Fruit fly (Drosophila melanogaster) whole organism, embryonic: ENCODE results near the gene TfIIA-S.

Experiments used
- Aef1 ChIP-seq: fragments of 200-800 bp; sonication (Bioruptor generic); IDR thresholded peaks from 3 replicates; pipeline ENCODE4 v1.3.6; 2022; ENCODE audit warnings: missing biosample characterization, missing genetic modification characterization
- B-H1 ChIP-seq: fragments of 200-800 bp; sonication (Bioruptor generic); IDR thresholded peaks from 3 replicates; pipeline ENCODE4 v1.3.6; 2022; ENCODE audit warnings: missing biosample characterization, missing genetic modification characterization
- Blimp-1 ChIP-seq: fragments of 200-800 bp; sonication (Bioruptor generic); optimal IDR thresholded peaks from 3 replicates; lab custom pipeline; 2018; ENCODE audit warnings: missing biosample characterization, missing genetic modification characterization, mild to moderate bottlenecking, moderate library complexity, missing genetic modification reagents
- CG10979 ChIP-seq: fragments of 200-800 bp; sonication (Bioruptor generic); optimal IDR thresholded peaks from 2 replicates; lab custom pipeline; 2018; ENCODE audit warnings: missing biosample characterization, mild to moderate bottlenecking, missing genetic modification characterization, moderate library complexity
- CG11560 ChIP-seq: fragments of 200-800 bp; sonication (Bioruptor generic); IDR thresholded peaks from 3 replicates; pipeline ENCODE4 v1.3.6; 2022; ENCODE audit warnings: missing biosample characterization, missing genetic modification characterization
- CG1233 ChIP-seq: fragments of 200-800 bp; sonication (Bioruptor generic); optimal IDR thresholded peaks from 4 replicates; lab custom pipeline; 2018; ENCODE audit warnings: missing biosample characterization, mild to moderate bottlenecking, missing genetic modification characterization
- CG12744 ChIP-seq: fragments of 200-800 bp; sonication (Bioruptor generic); optimal IDR thresholded peaks from 2 replicates; lab custom pipeline; 2016; ENCODE audit warnings: missing biosample characterization, missing genetic modification characterization
- CG13123 ChIP-seq: fragments of 200-800 bp; sonication (Bioruptor generic); optimal IDR thresholded peaks from 2 replicates; lab custom pipeline; 2016; ENCODE audit warnings: missing biosample characterization, missing genetic modification characterization
- CG13894 ChIP-seq: fragments of 200-800 bp; sonication (Bioruptor generic); optimal IDR thresholded peaks from 3 replicates; lab custom pipeline; 2018; ENCODE audit warnings: missing biosample characterization, mild to moderate bottlenecking, missing genetic modification characterization, moderate library complexity
- CG14014 ChIP-seq: fragments of 200-800 bp; sonication (Bioruptor generic); IDR thresholded peaks from 2 replicates; pipeline ENCODE4 v1.3.6; 2022; ENCODE audit warnings: missing biosample characterization, missing genetic modification characterization
- CG1603 ChIP-seq: fragments of 200-800 bp; sonication (Bioruptor generic); optimal IDR thresholded peaks from 2 replicates; lab custom pipeline; 2019; ENCODE audit warnings: missing biosample characterization, mild to moderate bottlenecking, missing genetic modification characterization, moderate library complexity
- CG16863 ChIP-seq: fragments of 200-800 bp; sonication (Bioruptor generic); optimal IDR thresholded peaks from 3 replicates; lab custom pipeline; 2016; ENCODE audit warnings: missing biosample characterization, missing genetic modification characterization
- CG33557 ChIP-seq: fragments of 200-800 bp; sonication (Bioruptor generic); optimal IDR thresholded peaks from 2 replicates; lab custom pipeline; 2019; ENCODE audit warnings: missing biosample characterization, mild to moderate bottlenecking, missing genetic modification characterization, moderate library complexity
- CG7357 ChIP-seq: fragments of 200-800 bp; sonication (Bioruptor generic); IDR thresholded peaks from 3 replicates; pipeline ENCODE4 v1.3.6; 2022; ENCODE audit warnings: missing biosample characterization, missing genetic modification characterization
- CG8290 ChIP-seq, 3 experiments: fragments of 200-800 bp; sonication (Bioruptor generic); optimal IDR thresholded peaks; 2 replicates each; lab custom pipeline; 2016 to 2019; ENCODE audit warnings: missing biosample characterization in 3 of 3, missing genetic modification characterization in 3 of 3, mild to moderate bottlenecking in 2 of 3, moderate library complexity in 1 of 3
- CG8359 ChIP-seq: fragments of 200-800 bp; sonication (Bioruptor generic); optimal IDR thresholded peaks from 2 replicates; lab custom pipeline; 2017; ENCODE audit warnings: missing biosample characterization, mild to moderate bottlenecking, missing genetic modification characterization, borderline replicate concordance
- CG9437 ChIP-seq: fragments of 200-800 bp; sonication (Bioruptor generic); optimal IDR thresholded peaks from 2 replicates; lab custom pipeline; 2018; ENCODE audit warnings: missing biosample characterization, mild to moderate bottlenecking, missing genetic modification characterization
- CoRest ChIP-seq: fragments of 200-800 bp; sonication (Bioruptor generic); optimal IDR thresholded peaks from 3 replicates; lab custom pipeline; 2018; ENCODE audit warnings: missing biosample characterization, mild to moderate bottlenecking, missing genetic modification characterization, moderate library complexity
- CrebB ChIP-seq: fragments of 200-800 bp; sonication (Bioruptor generic); optimal IDR thresholded peaks from 3 replicates; lab custom pipeline; 2018; ENCODE audit warnings: missing biosample characterization, mild to moderate bottlenecking, missing genetic modification characterization
- Dbx ChIP-seq: fragments of 200-800 bp; sonication (Bioruptor generic); IDR thresholded peaks from 3 replicates; pipeline ENCODE4 v1.3.6; 2022; ENCODE audit warnings: missing biosample characterization, missing genetic modification characterization
- Dip3 ChIP-seq: fragments of 200-800 bp; sonication (Bioruptor generic); optimal IDR thresholded peaks from 3 replicates; lab custom pipeline; 2016; ENCODE audit warnings: missing biosample characterization, missing genetic modification characterization
- GATAe ChIP-seq: fragments of 200-800 bp; sonication (Bioruptor generic); conservative IDR thresholded peaks from 2 replicates; pipeline ENCODE4 v1.3.6; 2022; ENCODE audit warnings: missing biosample characterization, missing genetic modification characterization
- HmgD ChIP-seq: fragments of 200-800 bp; sonication (Bioruptor generic); optimal IDR thresholded peaks from 3 replicates; lab custom pipeline; 2016; ENCODE audit warnings: missing biosample characterization, missing genetic modification characterization
- Hr39 ChIP-seq: fragments of >200 bp; optimal IDR thresholded peaks from 2 replicates; lab custom pipeline; 2017
- Lim3 ChIP-seq: fragments of 200-800 bp; sonication (Bioruptor generic); IDR thresholded peaks from 2 replicates; pipeline ENCODE4 v1.3.6; 2022; ENCODE audit warnings: missing biosample characterization, missing genetic modification characterization
- Mes4 ChIP-seq: fragments of 200-800 bp; sonication (Bioruptor generic); optimal IDR thresholded peaks from 2 replicates; lab custom pipeline; 2016; ENCODE audit warnings: missing biosample characterization, missing genetic modification characterization
- NC2α ChIP-seq: fragments of 200-800 bp; sonication (Bioruptor generic); optimal IDR thresholded peaks from 2 replicates; lab custom pipeline; 2016; ENCODE audit warnings: missing biosample characterization, missing genetic modification characterization
- Pdp1 ChIP-seq, 2 experiments: fragments of 200-800 bp; sonication (Bioruptor generic); optimal IDR thresholded peaks; 3 replicates each; lab custom pipeline; 2016; ENCODE audit warnings: missing biosample characterization in 2 of 2, missing genetic modification characterization in 2 of 2, mild to moderate bottlenecking in 1 of 2, moderate library complexity in 1 of 2
- Ravus ChIP-seq: fragments of 200-800 bp; sonication (Bioruptor generic); IDR thresholded peaks from 2 replicates; pipeline ENCODE4 v1.3.6; 2022; ENCODE audit warnings: missing biosample characterization, missing genetic modification characterization
- Sry-β ChIP-seq: fragments of 200-800 bp; sonication (Bioruptor generic); optimal IDR thresholded peaks from 2 replicates; lab custom pipeline; 2018; ENCODE audit warnings: missing biosample characterization, mild to moderate bottlenecking, missing genetic modification characterization, moderate library complexity
- Ssrp ChIP-seq: fragments of 200-800 bp; sonication (Bioruptor generic); optimal IDR thresholded peaks from 2 replicates; lab custom pipeline; 2018; ENCODE audit warnings: missing biosample characterization, mild to moderate bottlenecking, missing genetic modification characterization, moderate library complexity
- Stat92E ChIP-seq, 3 experiments: fragments of >200 bp in 2 of 3; fragments of 200-800 bp in 1 of 3; sonication (Bioruptor generic) in 1 of 3; optimal IDR thresholded peaks; 2 replicates each; lab custom pipeline; 2017 to 2019; ENCODE audit warnings: missing biosample characterization in 3 of 3, missing genetic modification characterization in 3 of 3, mild to moderate bottlenecking in 1 of 3, moderate library complexity in 1 of 3
- aop ChIP-seq: fragments of 200-800 bp; sonication (Bioruptor generic); IDR thresholded peaks from 2 replicates; pipeline ENCODE4 v1.3.6; 2022; ENCODE audit warnings: missing biosample characterization, missing genetic modification characterization
- chn ChIP-seq: fragments of 200-800 bp; sonication (Bioruptor generic); optimal IDR thresholded peaks from 2 replicates; lab custom pipeline; 2016; ENCODE audit warnings: missing biosample characterization, missing genetic modification characterization
- grau ChIP-seq: fragments of 200-800 bp; optimal IDR thresholded peaks from 3 replicates; lab custom pipeline; 2019; ENCODE audit warnings: missing biosample characterization, mild to moderate bottlenecking, missing genetic modification characterization, moderate library complexity
- knrl ChIP-seq: fragments of 200-800 bp; sonication (Bioruptor generic); IDR thresholded peaks from 3 replicates; pipeline ENCODE4 v1.3.6; 2022; ENCODE audit warnings: missing biosample characterization, missing genetic modification characterization; ENCODE audit not compliant: partially characterized antibody
- lab ChIP-seq: fragments of 200-800 bp; sonication (Bioruptor generic); optimal IDR thresholded peaks from 3 replicates; lab custom pipeline; 2017; ENCODE audit warnings: missing biosample characterization, missing genetic modification characterization, mild to moderate bottlenecking, moderate library complexity, missing genetic modification reagents
- lilli ChIP-seq: fragments of 200-800 bp; sonication (Bioruptor generic); optimal IDR thresholded peaks from 3 replicates; lab custom pipeline; 2016; ENCODE audit warnings: missing biosample characterization, missing genetic modification characterization
- lov ChIP-seq, 2 experiments: fragments of 200-800 bp in 1 of 2; fragments of >200 bp in 1 of 2; sonication (Bioruptor generic) in 1 of 2; IDR thresholded peaks in 1 of 2; optimal IDR thresholded peaks in 1 of 2; 2 replicates in 1 of 2; 3 replicates in 1 of 2; pipeline versions ENCODE4 v1.3.6 to Lab custom; 2017 to 2022; ENCODE audit warnings: missing biosample characterization in 1 of 2, missing genetic modification characterization in 1 of 2
- nerfin-2 ChIP-seq: fragments of 200-800 bp; sonication (Bioruptor generic); IDR thresholded peaks from 2 replicates; pipeline ENCODE4 v1.3.6; 2022; ENCODE audit warnings: missing biosample characterization, missing genetic modification characterization; ENCODE audit not compliant: partially characterized antibody
- pita ChIP-seq: fragments of 200-800 bp; sonication (Bioruptor generic); optimal IDR thresholded peaks from 2 replicates; lab custom pipeline; 2017; ENCODE audit warnings: missing biosample characterization, mild to moderate bottlenecking, missing genetic modification characterization
- so ChIP-seq: fragments of 200-800 bp; sonication (Bioruptor generic); IDR thresholded peaks from 3 replicates; pipeline ENCODE4 v1.3.6; 2022; ENCODE audit warnings: missing biosample characterization, missing genetic modification characterization
- tna ChIP-seq: fragments of 200-800 bp; sonication (Bioruptor generic); IDR thresholded peaks from 2 replicates; pipeline ENCODE4 v1.3.6; 2022; ENCODE audit warnings: missing biosample characterization, missing genetic modification characterization; ENCODE audit not compliant: partially characterized antibody
- toy ChIP-seq: fragments of 200-800 bp; sonication (Bioruptor generic); IDR thresholded peaks from 2 replicates; pipeline ENCODE4 v1.3.6; 2022; ENCODE audit warnings: missing biosample characterization, missing genetic modification characterization
- unpg ChIP-seq: fragments of 200-800 bp; sonication (Bioruptor generic); optimal IDR thresholded peaks from 3 replicates; lab custom pipeline; 2018; ENCODE audit warnings: missing biosample characterization, mild to moderate bottlenecking, missing genetic modification characterization, moderate library complexity
- vnd ChIP-seq: fragments of 200-800 bp; sonication (Bioruptor generic); IDR thresholded peaks from 3 replicates; pipeline ENCODE4 v1.3.6; 2022; ENCODE audit warnings: missing biosample characterization, missing genetic modification characterization; ENCODE audit not compliant: partially characterized antibody

The TfIIA-S gene

dm6 chr3R:23939921-23940839 lies 49.3 kb upstream of the TfIIA-S start (continued):
- TF ChIP-seq nerfin-2 (GFP tag; lab: Robert Waterston, UW) = no peak
- no peak for TF ChIP-seq lov (optimal IDR thresholded peaks at IDR 0.05; lab: Kevin White, UChicago)
- peak; percentile 93 for TF ChIP-seq lov (GFP tag; IDR thresholded peaks at IDR 0.05; lab: Robert Waterston, UW)
- peak; percentile 81 for TF ChIP-seq Dbx (GFP tag; lab: Robert Waterston, UW)
- no peak for TF ChIP-seq pita (GFP tag; lab: Kevin White, UChicago)
- TF ChIP-seq CG13894 (tag; lab: Kevin White, UChicago) = peak; percentile 99
- peak; percentile 51 for TF ChIP-seq CG8290 (GFP tag; optimal IDR thresholded peaks at IDR 0.05; lab: Kevin White, UChicago)
- TF ChIP-seq CG8290 (tag; optimal IDR thresholded peaks at IDR 0.05; lab: Kevin White, UChicago) = peak; percentile 90 to 94
- TF ChIP-seq Mes4 (GFP tag; lab: Kevin White, UChicago) = peak; percentile 66
- TF ChIP-seq CoRest (tag; lab: Kevin White, UChicago) = peak; percentile 74
- peak; percentile 57 for TF ChIP-seq CG10979
- peak; percentile 80 for TF ChIP-seq CG8359 (GFP tag; lab: Kevin White, UChicago)
- peak; percentile 94 for TF ChIP-seq CG33557
- no peak for TF ChIP-seq Hr39
- no peak for TF ChIP-seq tna (GFP tag; lab: Robert Waterston, UW)
- TF ChIP-seq CG12744 (GFP tag; lab: Kevin White, UChicago) = peak; percentile 70
- peak; percentile 95 for TF ChIP-seq CG1233
- peak; percentile 78 for TF ChIP-seq unpg (GFP tag; lab: Kevin White, UChicago)
- peak; percentile 60 for TF ChIP-seq NC2α
- peak; percentile 29 for TF ChIP-seq CG9437
- TF ChIP-seq Dip3 (GFP tag; lab: Kevin White, UChicago) = no peak
- TF ChIP-seq HmgD (GFP tag; lab: Kevin White, UChicago) = no peak
- TF ChIP-seq Stat92E (GFP tag; optimal IDR thresholded peaks at IDR 0.05; lab: Kevin White, UChicago) = peak in 1 of 3 experiments; percentile 1
- peak; percentile 47; the same call in 1 of the 2 replicates for TF ChIP-seq toy
- TF ChIP-seq CG13123 = peak; percentile 81
- TF ChIP-seq Lim3 = no peak
- TF ChIP-seq GATAe (GFP tag; lab: Robert Waterston, UW) = no peak
- TF ChIP-seq CG7357 (GFP tag; lab: Robert Waterston, UW) = no peak
- TF ChIP-seq B-H1 (GFP tag; lab: Robert Waterston, UW) = peak; percentile 63; the same call in 2 of the 3 replicates
- TF ChIP-seq Sry-β (GFP tag; lab: Kevin White, UChicago) = peak; percentile 64
- peak; percentile 45 for TF ChIP-seq grau
- no peak for TF ChIP-seq knrl (GFP tag; lab: Robert Waterston, UW)
- no peak for TF ChIP-seq CG11560 (tag; lab: Robert Waterston, UW)
- peak; percentile 46 for TF ChIP-seq CG16863 (GFP tag; lab: Kevin White, UChicago)
- no peak for TF ChIP-seq Aef1 (GFP tag; lab: Robert Waterston, UW)
- peak; percentile 86 for TF ChIP-seq CG1603 (tag; lab: Kevin White, UChicago)
- TF ChIP-seq lab (GFP tag; lab: Kevin White, UChicago) = peak; percentile 93
- peak; percentile 87 for TF ChIP-seq Blimp-1
- TF ChIP-seq CrebB (tag; lab: Kevin White, UChicago) = peak; percentile 93
- TF ChIP-seq so = peak; percentile 89; the same call in 2 of the 3 replicates
- TF ChIP-seq Pdp1 (GFP tag; optimal IDR thresholded peaks at IDR 0.05; lab: Kevin White, UChicago) = peak; percentile 31 to 99
- TF ChIP-seq Ssrp = peak; percentile 13
- peak; percentile 91; the same call in 1 of the 2 replicates for TF ChIP-seq CG14014 (GFP tag; lab: Robert Waterston, UW)
- TF ChIP-seq vnd (GFP tag; lab: Robert Waterston, UW) = no peak
- no peak for TF ChIP-seq aop
- no peak; the same call in 1 of the 2 replicates for TF ChIP-seq Ravus (GFP tag; lab: Robert Waterston, UW)
- TF ChIP-seq lilli (GFP tag; lab: Kevin White, UChicago) = peak; percentile 52
- TF ChIP-seq chn = peak; percentile 47
